Worm (Caenorhabditis elegans) whole organism, early embryonic: ENCODE results near the gene cyp-32B1.

Source experiments
- F13C5.2 ChIP-seq: sonication (generic microtip); optimal IDR thresholded peaks from 2 replicates; lab custom pipeline; 2017; ENCODE audit warnings: mild to moderate bottlenecking, missing genetic modification characterization, inconsistent platforms, missing compliant biosample characterization
- ama-1 ChIP-seq: fragments of 150-350 bp; optimal IDR thresholded peaks from 2 replicates; lab custom pipeline; 2014
- ceh-13 ChIP-seq: fragments of 200-800 bp; sonication (Bioruptor generic); optimal IDR thresholded peaks from 2 replicates; lab custom pipeline; 2018; ENCODE audit warnings: mild to moderate bottlenecking, missing genetic modification characterization, missing compliant biosample characterization
- flt-1 ChIP-seq: fragments of 200-800 bp; sonication (Bioruptor generic); IDR thresholded peaks from 2 replicates; pipeline ENCODE4 v1.3.6; 2022; ENCODE audit warnings: missing genetic modification characterization, missing compliant biosample characterization
- hmbx-1 ChIP-seq: sonication (generic microtip); optimal IDR thresholded peaks from 2 replicates; lab custom pipeline; 2016; ENCODE audit warnings: mild to moderate bottlenecking, missing genetic modification characterization, missing compliant biosample characterization
- scrt-1 ChIP-seq: fragments of 200-800 bp; sonication (Bioruptor generic); IDR thresholded peaks from 2 replicates; pipeline ENCODE4 v1.3.6; 2022; ENCODE audit warnings: missing genetic modification characterization, missing compliant biosample characterization

- TF ChIP-seq ceh-13 (GFP tag; lab: Kevin White, UChicago) (no peak), ama-1 (no peak), flt-1 (no peak), scrt-1 (no peak), hmbx-1 (tag; lab: Kevin White, UChicago) (no peak), F13C5.2 (tag; lab: Kevin White, UChicago) (no peak)
Measured at ce11 chrV:2206801-2207200, 5.6 kb upstream of the cyp-32B1 start, which contains the start of gene svh-11.
